Fruit fly (Drosophila melanogaster) whole organism, pupa: Measurements from ENCODE around the gene CG43072.

Experiments
- CG10348 ChIP-seq: fragments of 200-800 bp; sonication (Bioruptor generic); IDR thresholded peaks from 2 replicates; pipeline ENCODE4 v1.3.6; 2022; ENCODE audit warnings: missing biosample characterization, missing genetic modification characterization
- CG12605 ChIP-seq: fragments of 200-800 bp; sonication (Bioruptor generic); IDR thresholded peaks from 2 replicates; pipeline ENCODE4 v1.3.6; 2022; ENCODE audit warnings: missing biosample characterization, missing genetic modification characterization
- CG13204 ChIP-seq: fragments of 200-800 bp; sonication (Bioruptor generic); optimal IDR thresholded peaks from 2 replicates; lab custom pipeline; 2018; ENCODE audit warnings: missing biosample characterization, mild to moderate bottlenecking, missing genetic modification characterization, moderate library complexity
- CG15710 ChIP-seq: fragments of 200-800 bp; sonication (Bioruptor generic); optimal IDR thresholded peaks from 2 replicates; lab custom pipeline; 2018; ENCODE audit warnings: missing biosample characterization, mild to moderate bottlenecking, missing genetic modification characterization, moderate library complexity
- CG32121 ChIP-seq: fragments of 200-800 bp; sonication (Bioruptor generic); IDR thresholded peaks from 2 replicates; pipeline ENCODE4 v1.3.6; 2022; ENCODE audit warnings: missing biosample characterization, missing genetic modification characterization
- CG4496 ChIP-seq: fragments of 200-800 bp; sonication (Bioruptor generic); IDR thresholded peaks from 3 replicates; pipeline ENCODE4 v1.3.6; 2022; ENCODE audit warnings: missing biosample characterization, missing genetic modification characterization
- CG8301 ChIP-seq: fragments of 200-800 bp; sonication (Bioruptor generic); optimal IDR thresholded peaks from 2 replicates; lab custom pipeline; 2018; ENCODE audit warnings: missing biosample characterization, mild to moderate bottlenecking, missing genetic modification characterization
- CG9948 ChIP-seq: fragments of 200-800 bp; sonication (Bioruptor generic); optimal IDR thresholded peaks from 2 replicates; lab custom pipeline; 2018; ENCODE audit warnings: missing biosample characterization, mild to moderate bottlenecking, missing genetic modification characterization, moderate library complexity
- D1 ChIP-seq: fragments of 200-800 bp; sonication (Bioruptor generic); optimal IDR thresholded peaks from 2 replicates; lab custom pipeline; 2018; ENCODE audit warnings: missing biosample characterization, mild to moderate bottlenecking, missing genetic modification characterization, moderate library complexity
- EcR ChIP-seq: fragments of 200-800 bp; sonication (Bioruptor generic); optimal IDR thresholded peaks from 3 replicates; lab custom pipeline; 2019; ENCODE audit warnings: missing biosample characterization, missing genetic modification characterization, mild to moderate bottlenecking, moderate library complexity, missing genetic modification reagents
- Ets98B ChIP-seq: fragments of 200-800 bp; sonication (Bioruptor generic); IDR thresholded peaks from 2 replicates; pipeline ENCODE4 v1.3.6; 2022; ENCODE audit warnings: missing biosample characterization, missing genetic modification characterization
- Pif1A ChIP-seq: fragments of 200-800 bp; sonication (Bioruptor generic); optimal IDR thresholded peaks from 3 replicates; lab custom pipeline; 2016; ENCODE audit warnings: missing biosample characterization, missing genetic modification characterization
- Snoo ChIP-seq: fragments of 200-800 bp; sonication (Bioruptor generic); optimal IDR thresholded peaks from 3 replicates; lab custom pipeline; 2017; ENCODE audit warnings: missing biosample characterization, mild to moderate bottlenecking, missing genetic modification characterization, inconsistent platforms
- rn ChIP-seq: fragments of 200-800 bp; sonication (Bioruptor generic); IDR thresholded peaks from 2 replicates; pipeline ENCODE4 v1.3.6; 2022; ENCODE audit warnings: missing biosample characterization, missing genetic modification characterization

dm6 chr3L:21054894-21055270, 10.8 kb upstream of the CG43072 start:
- TF ChIP-seq D1 (no peak), rn (no peak), CG13204 (GFP tag; lab: Kevin White, UChicago) (no peak), CG8301 (tag; lab: Kevin White, UChicago) (no peak), CG12605 (GFP tag; lab: Robert Waterston, UW) (no peak), CG9948 (tag; lab: Kevin White, UChicago) (no peak), CG32121 (GFP tag; lab: Robert Waterston, UW) (no peak), CG4496 (GFP tag; lab: Robert Waterston, UW) (no peak), Ets98B (no peak), CG15710 (tag; lab: Kevin White, UChicago) (no peak), Pif1A (no peak), Snoo (tag; lab: Kevin White, UChicago) (no peak), CG10348 (GFP tag; lab: Robert Waterston, UW) (no peak), EcR (GFP tag; lab: Kevin White, UChicago) (no peak)
